Fruit fly (Drosophila melanogaster) ovary, adult (tissue): ENCODE results near the gene CG15728.

ENCODE experiments used
- CG17801 ChIP-seq: fragments of 200-800 bp; optimal IDR thresholded peaks from 2 replicates; lab custom pipeline; 2019; ENCODE audit warnings: missing biosample characterization, mild to moderate bottlenecking, missing genetic modification characterization, moderate library complexity; ENCODE audit not compliant: partially characterized antibody

The CG15728 gene

DNA sequence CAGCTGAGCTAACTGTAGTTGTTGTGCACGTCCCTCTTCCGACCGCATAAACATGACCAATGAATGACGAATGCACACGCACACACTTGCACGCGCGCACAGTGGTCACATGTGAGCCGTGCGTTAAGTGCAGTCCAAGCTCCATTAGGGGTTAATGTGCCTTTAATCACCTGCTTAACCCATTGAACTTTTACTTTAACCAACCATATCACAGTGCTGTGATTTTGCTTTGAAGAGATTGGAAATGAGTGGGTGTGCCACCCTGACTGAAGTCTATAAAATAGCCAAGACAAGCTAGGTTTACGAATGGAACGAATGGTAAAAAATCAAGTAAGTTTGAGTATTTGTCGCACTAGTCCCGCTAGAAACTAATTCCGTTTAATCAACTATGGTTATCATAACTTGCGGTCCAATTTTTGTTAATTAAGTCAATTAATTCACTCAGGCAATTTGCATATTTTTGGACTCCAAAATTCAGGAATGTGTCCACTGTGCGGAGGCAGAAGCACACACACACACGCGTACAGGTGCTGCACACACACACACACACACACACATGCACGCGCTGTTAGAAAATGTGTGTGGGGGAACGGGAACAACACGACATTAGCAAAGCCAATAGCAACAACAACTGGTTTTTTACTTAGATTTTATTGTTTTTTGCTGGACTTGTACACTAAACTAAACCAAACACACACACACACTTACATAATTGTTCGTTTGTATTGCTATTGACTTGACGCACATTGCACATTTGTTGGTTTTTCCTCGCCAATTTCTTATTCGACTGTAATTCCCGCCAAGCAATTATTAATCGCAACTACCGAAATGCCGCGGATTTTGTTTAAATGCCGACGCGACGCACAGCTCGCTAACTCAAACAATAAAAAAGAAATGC lies 32.6 kb upstream of the CG15728 start:
- peak; percentile 56 for TF ChIP-seq CG17801 (GFP tag; lab: Kevin White, UChicago)

- peak; percentile 14 for TF ChIP-seq CG17801 (GFP tag; lab: Kevin White, UChicago)
Measured at dm6 chrX:12592121-12592466, 32.0 kb upstream of the CG15728 start, which contains the start of gene LIMK1. TSS of gene LIMK1 (minus strand) at chrX:12592193.

DNA sequence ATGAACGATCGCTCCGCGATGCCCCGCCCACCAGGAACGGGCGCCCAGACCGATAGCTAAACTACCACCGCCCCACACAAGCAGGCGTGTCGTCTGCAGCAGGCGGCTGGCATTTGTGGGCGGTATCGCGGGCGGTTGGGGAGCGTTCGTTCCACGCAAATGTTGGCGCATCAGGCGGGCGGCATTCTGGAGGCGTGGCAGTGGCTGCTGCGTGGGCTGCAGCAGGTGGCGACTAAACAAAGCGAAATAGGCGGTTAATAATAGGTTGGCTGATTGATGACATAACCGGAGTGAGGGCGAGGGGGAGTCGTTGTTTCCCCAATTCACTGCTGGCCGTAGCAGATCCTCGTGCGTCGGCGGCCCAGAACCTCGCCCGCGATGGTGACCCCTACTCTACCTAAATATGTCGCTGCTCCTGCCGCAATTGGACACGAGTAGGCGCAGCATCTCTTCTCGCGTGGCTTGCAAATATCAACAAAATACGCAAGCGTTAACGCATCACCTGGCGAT lies 28.9 kb upstream of the CG15728 start:
- no peak for TF ChIP-seq CG17801 (GFP tag; lab: Kevin White, UChicago)

dm6 chrX:12595610-12596336 lies 28.3 kb upstream of the CG15728 start, which contains the start of the genes CG1824 and Sec16:
TSS of gene CG1824 (minus strand) at chrX:12595624.
TSS of gene Sec16 (plus strand) at chrX:12596047.
- no peak for TF ChIP-seq CG17801 (GFP tag; lab: Kevin White, UChicago)

DNA sequence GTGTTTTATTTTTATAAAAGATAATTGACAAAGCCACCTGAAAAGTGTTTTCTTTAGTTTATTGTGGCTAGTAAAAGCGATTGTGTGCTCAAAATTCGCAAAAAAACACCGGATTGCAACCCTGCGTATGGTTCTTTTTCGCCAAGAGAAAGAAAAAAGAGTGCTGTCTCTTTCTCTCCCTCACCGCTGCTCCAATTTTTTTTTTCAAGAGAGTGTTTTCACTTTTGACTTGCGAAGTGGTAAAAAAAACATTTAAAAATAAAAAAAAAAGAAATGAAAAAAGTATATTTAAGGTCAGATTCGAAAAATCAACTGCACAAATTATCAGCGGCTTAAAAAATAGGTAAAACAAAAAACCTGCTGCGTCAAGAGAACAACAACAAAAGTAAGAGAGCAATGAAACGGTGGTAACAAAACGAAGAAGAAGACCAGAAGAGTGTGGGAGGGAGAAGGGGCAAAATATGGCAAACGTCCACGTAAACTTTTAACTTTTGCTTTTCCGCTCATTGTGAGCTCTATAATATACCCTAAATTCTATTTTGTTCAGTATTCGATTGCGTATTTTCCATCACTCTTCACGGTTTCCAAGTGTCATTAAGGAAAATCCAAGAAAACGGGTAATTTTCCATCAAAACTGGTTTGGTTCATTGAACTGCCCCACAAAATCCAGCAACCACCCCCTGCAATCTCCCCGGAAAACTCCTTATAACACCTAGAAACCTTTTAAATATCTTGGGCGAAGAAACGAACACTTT lies 27.6 kb upstream of the CG15728 start:
- peak; percentile 93 for TF ChIP-seq CG17801 (GFP tag; lab: Kevin White, UChicago)

DNA sequence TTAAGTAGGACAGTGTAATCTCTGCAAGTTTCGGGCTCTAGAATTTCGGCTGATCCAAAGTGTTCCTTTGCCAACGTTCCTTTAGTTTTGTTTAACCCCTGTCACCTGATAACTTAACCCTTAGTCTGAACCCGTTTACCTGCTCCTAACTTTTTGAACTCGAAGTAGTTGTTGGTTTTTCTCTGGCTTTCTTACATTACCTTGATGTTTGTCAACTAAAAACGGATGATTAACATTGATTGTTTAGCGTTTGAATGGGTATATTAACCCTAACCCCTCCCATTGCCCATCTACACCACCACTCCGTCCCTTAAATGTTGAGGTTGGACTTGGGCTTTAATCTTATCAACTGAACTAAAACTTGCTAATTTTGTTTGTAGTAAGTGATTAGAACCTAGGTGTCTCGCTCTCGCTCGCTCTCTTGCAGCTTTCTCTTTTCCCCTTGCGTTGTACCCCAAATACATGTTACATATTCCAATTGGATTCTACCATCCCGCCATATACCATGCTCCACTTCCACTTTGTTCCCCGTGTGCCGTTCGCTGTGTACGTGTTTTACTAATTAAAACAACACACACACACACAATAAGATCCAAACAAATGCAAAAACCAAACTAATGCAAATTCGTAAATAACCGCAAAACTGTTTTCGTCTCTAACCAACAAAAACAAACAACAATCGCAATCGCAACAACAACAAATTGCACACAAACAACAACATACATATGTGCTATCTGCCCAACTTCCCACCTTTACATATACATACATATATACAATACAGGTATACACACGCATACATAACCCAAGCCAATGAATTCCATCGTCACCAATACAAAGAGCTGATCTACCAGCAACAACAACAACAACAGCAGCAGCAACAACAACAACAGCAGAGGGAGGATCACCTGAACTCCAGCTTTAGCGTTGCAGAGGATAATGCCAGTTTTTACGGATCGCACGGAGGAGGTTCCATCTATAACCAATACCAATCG lies 23.0 kb upstream of the CG15728 start:
- TF ChIP-seq CG17801 (GFP tag; lab: Kevin White, UChicago): no peak

DNA sequence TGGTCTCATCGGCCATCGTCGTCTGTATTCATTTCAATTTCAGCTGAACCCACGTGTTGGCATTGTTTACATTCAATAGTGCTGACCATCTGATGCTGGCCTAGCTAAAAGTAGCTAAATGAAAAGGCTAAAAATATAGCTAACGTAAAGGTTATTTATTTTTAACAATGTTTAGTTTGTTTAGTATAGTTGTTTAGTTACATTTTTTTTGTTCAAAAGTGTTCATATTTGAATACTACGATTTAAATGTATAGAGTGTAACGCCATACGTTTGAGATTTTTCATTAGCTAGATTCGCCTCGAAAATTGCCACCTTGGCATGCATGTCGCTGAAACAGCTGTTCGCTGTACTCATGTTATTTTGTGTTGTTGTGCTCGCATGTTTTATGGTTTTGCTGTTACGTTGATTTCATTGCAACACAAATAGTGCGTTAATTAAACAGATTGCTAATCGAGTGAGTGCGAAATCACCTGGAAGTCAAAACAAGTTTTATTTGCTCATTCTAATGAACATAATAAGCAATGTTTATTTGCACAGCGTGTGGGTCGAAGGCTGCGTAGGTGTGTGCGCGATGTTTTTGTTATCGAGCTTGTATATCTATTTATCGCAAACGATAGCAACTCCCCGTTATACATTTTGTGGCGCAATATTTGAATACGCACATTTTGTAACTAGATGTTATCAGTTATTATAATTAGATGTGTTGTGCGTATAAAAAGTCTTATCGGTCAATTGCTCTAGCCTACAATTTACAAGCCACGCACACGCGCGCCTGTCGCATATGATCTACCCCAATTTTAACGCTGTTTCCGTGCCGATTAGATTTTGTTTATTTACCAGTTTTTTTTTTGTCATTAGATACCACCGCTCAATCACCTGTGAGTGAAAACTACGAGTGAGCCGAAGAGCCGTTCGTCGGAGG lies 12.3 kb upstream of the CG15728 start, which contains the start of the genes CG1463 and Fpgs1:
Gene CG1463 (minus strand): TSS at position 132 of the 923 bp plus-strand sequence.
Gene Fpgs1 (plus strand): TSS at position 332 of the 923 bp plus-strand sequence.
- peak; percentile 58 for TF ChIP-seq CG17801 (GFP tag; lab: Kevin White, UChicago)

DNA sequence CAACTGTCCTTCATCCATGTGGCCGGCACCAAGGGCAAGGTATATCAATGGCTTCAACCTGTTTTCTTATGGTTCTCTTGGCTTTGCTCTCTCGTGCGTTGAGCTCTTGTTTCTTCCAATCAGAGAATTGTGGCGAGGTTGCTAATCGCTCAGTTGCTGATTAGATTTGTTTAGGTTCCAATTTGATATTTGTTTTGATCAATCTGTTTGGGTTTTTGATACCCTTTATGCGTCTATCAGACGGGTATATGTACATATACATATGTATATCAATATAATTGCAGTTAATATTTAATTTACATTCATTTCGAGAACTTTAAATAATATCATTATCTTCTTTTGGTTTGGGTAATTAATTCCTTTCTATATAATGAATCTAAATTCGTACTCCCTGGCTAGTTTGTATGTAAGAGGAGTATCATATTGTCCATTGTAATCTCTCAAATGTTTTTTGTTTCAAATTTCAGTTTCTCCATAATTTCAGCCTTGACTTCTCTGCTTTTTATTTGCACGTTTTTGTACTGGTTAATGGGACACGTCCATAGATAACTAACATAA lies 10.8 kb upstream of the CG15728 start:
- no peak for TF ChIP-seq CG17801 (GFP tag; lab: Kevin White, UChicago)

DNA sequence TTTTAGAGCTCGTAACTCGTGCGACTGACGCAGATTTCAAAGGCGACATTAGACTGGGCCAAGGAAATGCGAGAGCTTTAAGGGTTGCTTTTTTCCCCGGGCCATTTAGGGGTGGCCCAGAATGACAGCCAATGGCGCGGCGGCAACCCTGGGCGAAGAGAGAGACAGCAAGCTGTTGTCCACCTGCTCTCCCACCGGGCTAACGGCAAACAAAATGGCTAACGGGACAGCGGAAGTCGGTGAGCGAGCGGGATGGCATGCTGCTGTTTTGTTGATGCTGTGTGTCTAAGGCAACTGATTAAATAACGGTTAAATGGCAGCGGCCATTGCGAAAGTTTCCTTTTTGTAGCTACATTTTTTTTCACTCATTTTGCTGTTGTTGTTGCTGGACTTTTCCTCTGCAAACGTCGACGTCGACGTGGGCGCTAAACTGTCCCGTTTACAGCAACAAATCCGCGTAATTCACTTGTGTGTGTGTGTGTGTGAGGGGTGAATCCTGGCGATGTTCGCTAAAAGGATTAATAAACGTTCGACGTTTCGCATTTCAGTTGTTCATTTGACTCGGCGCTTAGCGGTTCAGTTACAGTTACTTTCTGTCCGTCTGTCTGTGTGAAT lies 8.2 kb upstream of the CG15728 start, which contains the start of gene CG11085:
Gene CG11085 (plus strand): TSS at position 565 of the 615 bp plus-strand sequence.
- TF ChIP-seq CG17801 (GFP tag; lab: Kevin White, UChicago): no peak

dm6 chrX:12621640-12622039 lies 2.5 kb upstream of the CG15728 start:
- no peak for TF ChIP-seq CG17801 (GFP tag; lab: Kevin White, UChicago)

dm6 chrX:12625594-12626274 lies 1.6 kb downstream of the CG15728 start:
- TF ChIP-seq CG17801 (GFP tag; lab: Kevin White, UChicago): no peak
